Worm (Caenorhabditis elegans) whole organism, L4 larva: ENCODE measurements around the gene Y75B8A.6.

Experiments used
- ama-1 ChIP-seq: fragments of 150-350 bp; optimal IDR thresholded peaks from 2 replicates; lab custom pipeline; 2014; ENCODE audit warnings: inconsistent platforms, mixed read lengths
- attf-4 ChIP-seq: sonication (generic microtip); optimal IDR thresholded peaks from 3 replicates; lab custom pipeline; 2017; ENCODE audit warnings: missing biosample characterization, missing genetic modification characterization
- ceh-28 ChIP-seq: fragments of 150-350 bp; optimal IDR thresholded peaks from 2 replicates; lab custom pipeline; 2014; ENCODE audit warnings: missing biosample characterization, missing genetic modification reagents, missing genetic modification characterization
- lim-7 ChIP-seq: fragments of 200-800 bp; sonication (Bioruptor generic); IDR thresholded peaks from 2 replicates; pipeline ENCODE4 v1.3.6; 2022; ENCODE audit warnings: missing genetic modification characterization, missing compliant biosample characterization
- lin-38 ChIP-seq: fragments of 200-800 bp; sonication (Bioruptor generic); IDR thresholded peaks from 2 replicates; pipeline ENCODE4 v1.3.6; 2022; ENCODE audit warnings: missing genetic modification reagents, missing genetic modification characterization, missing compliant biosample characterization
- nhr-111 ChIP-seq: fragments of 200-800 bp; sonication (Bioruptor generic); optimal IDR thresholded peaks from 2 replicates; lab custom pipeline; 2018; ENCODE audit warnings: mild to moderate bottlenecking, missing genetic modification characterization, missing compliant biosample characterization
- nhr-6 ChIP-seq: fragments of 150-350 bp; optimal IDR thresholded peaks from 2 replicates; lab custom pipeline; 2014; ENCODE audit warnings: missing biosample characterization, missing genetic modification characterization
- nhr-76 ChIP-seq: fragments of 150-350 bp; optimal IDR thresholded peaks from 2 replicates; lab custom pipeline; 2014; ENCODE audit warnings: missing biosample characterization, missing genetic modification characterization
- pqm-1 ChIP-seq: sonication (generic microtip); optimal IDR thresholded peaks from 2 replicates; lab custom pipeline; 2017; ENCODE audit warnings: missing biosample characterization, missing genetic modification characterization
- unc-62 ChIP-seq, 3 experiments: fragments of 150-350 bp in 1 of 3; sonication (generic microtip); optimal IDR thresholded peaks in 2 of 3; peaks in 1 of 3; 1 replicate in 1 of 3; 2 replicates in 2 of 3; lab custom pipeline; 2014 to 2017; ENCODE audit warnings: missing biosample characterization in 3 of 3, missing genetic modification characterization in 3 of 3, missing genetic modification reagents in 3 of 3, missing genotype in 1 of 3
- ztf-11 ChIP-seq: fragments of 150-350 bp; optimal IDR thresholded peaks from 2 replicates; lab custom pipeline; 2014; ENCODE audit warnings: missing biosample characterization, missing genetic modification characterization

DNA sequence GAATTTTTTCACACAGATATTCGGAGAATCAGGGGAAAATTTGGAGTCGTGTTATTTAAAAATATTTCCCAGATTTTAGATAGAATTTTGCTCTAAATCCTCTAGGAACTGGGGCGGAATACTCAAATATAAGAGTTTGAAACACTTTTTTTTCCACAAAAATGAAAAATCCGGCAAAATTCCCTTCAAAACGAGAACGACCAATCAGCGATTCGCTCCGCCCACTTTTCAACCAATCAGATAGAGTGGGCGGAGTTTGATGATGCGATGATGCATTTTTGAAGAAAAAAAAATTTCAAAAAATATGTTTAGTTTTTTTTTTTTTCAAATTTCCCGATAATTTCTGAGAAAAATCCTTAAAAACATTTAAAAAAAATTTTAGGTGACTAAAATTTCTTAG lies 34.3 kb upstream of the Y75B8A.6 start:
- TF ChIP-seq nhr-111 (GFP tag; lab: Kevin White, UChicago) (no peak), ama-1 (lab: Kevin White, UChicago) (no peak), nhr-6 (no peak), ztf-11 (tag; lab: Kevin White, UChicago) (no peak), nhr-76 (tag; lab: Kevin White, UChicago) (no peak), lim-7 (GFP tag; lab: Robert Waterston, UW) (no peak), unc-62 (GFP tag; optimal IDR thresholded peaks at IDR 0.05 in 1 of 2; lab: Kevin White, UChicago) (no peak), unc-62 (tag; optimal IDR thresholded peaks at IDR 0.05; lab: Kevin White, UChicago) (no peak), pqm-1 (tag; lab: Kevin White, UChicago) (no peak), ceh-28 (tag; lab: Kevin White, UChicago) (no peak), lin-38 (no peak), attf-4 (no peak)
